Worm (Caenorhabditis elegans) whole organism, L1 larva: ENCODE data around the gene Y44A6C.2.

Experiments used
- C34B4.2 ChIP-seq: sonication (generic microtip); optimal IDR thresholded peaks from 2 replicates; lab custom pipeline; 2017; ENCODE audit warnings: mild to moderate bottlenecking, missing genetic modification characterization, missing compliant biosample characterization
- Y116A8C.19 ChIP-seq: sonication (generic microtip); optimal IDR thresholded peaks from 2 replicates; lab custom pipeline; 2016; ENCODE audit warnings: missing compliant biosample characterization, missing genetic modification characterization, borderline replicate concordance
- aha-1 ChIP-seq: fragments of 150-350 bp; optimal IDR thresholded peaks from 2 replicates; lab custom pipeline; 2014; ENCODE audit warnings: missing biosample characterization, missing genetic modification characterization
- alr-1 ChIP-seq: fragments of 200-800 bp; sonication (Bioruptor generic); optimal IDR thresholded peaks from 2 replicates; lab custom pipeline; 2018; ENCODE audit warnings: borderline replicate concordance, mild to moderate bottlenecking, missing genetic modification characterization, missing compliant biosample characterization
- aly-2 ChIP-seq: fragments of 150-350 bp; optimal IDR thresholded peaks from 2 replicates; lab custom pipeline; 2014; ENCODE audit warnings: missing biosample characterization, missing genetic modification characterization
- ceh-63 ChIP-seq: fragments of 200-800 bp; sonication (Bioruptor generic); optimal IDR thresholded peaks from 2 replicates; lab custom pipeline; 2018; ENCODE audit warnings: mild to moderate bottlenecking, missing genetic modification characterization, missing compliant biosample characterization
- ceh-82 ChIP-seq, 3 experiments: fragments of 150-350 bp in 1 of 3; sonication (generic microtip) in 2 of 3; optimal IDR thresholded peaks; 2 replicates each; lab custom pipeline; 2014 to 2017; ENCODE audit warnings: missing biosample characterization in 3 of 3, missing genetic modification characterization in 3 of 3
- ceh-90 ChIP-seq: sonication (generic microtip); optimal IDR thresholded peaks from 2 replicates; lab custom pipeline; 2016; ENCODE audit warnings: missing genetic modification characterization, missing compliant biosample characterization
- efl-1 ChIP-seq, 4 experiments: fragments of 150-350 bp; optimal IDR thresholded peaks in 3 of 4; peaks in 1 of 4; 1 replicate in 1 of 4; 2 replicates in 3 of 4; lab custom pipeline; 2014; ENCODE audit warnings: missing biosample characterization in 2 of 4, missing genetic modification characterization in 2 of 4, missing genetic modification reagents in 2 of 4
- efl-3 ChIP-seq: fragments of 200-800 bp; sonication (Bioruptor generic); optimal IDR thresholded peaks from 2 replicates; lab custom pipeline; 2018; ENCODE audit warnings: mild to moderate bottlenecking, missing genetic modification characterization, missing compliant biosample characterization
- egl-27 ChIP-seq, 2 experiments: fragments of 150-350 bp in 1 of 2; sonication (generic microtip); optimal IDR thresholded peaks; 3 replicates each; lab custom pipeline; 2017 to 2018; ENCODE audit warnings: missing biosample characterization in 2 of 2, missing genetic modification characterization in 2 of 2, missing genetic modification reagents in 2 of 2
- elt-2 ChIP-seq: sonication (generic microtip); optimal IDR thresholded peaks from 2 replicates; lab custom pipeline; 2016; ENCODE audit warnings: missing genetic modification characterization, mild to moderate bottlenecking, inconsistent platforms, missing compliant biosample characterization, missing genetic modification reagents
- ets-5 ChIP-seq: fragments of 200-800 bp; sonication (Bioruptor generic); IDR thresholded peaks from 2 replicates; pipeline ENCODE4 v1.3.6; 2022; ENCODE audit warnings: missing genetic modification characterization, missing compliant biosample characterization
- fkh-10 ChIP-seq: sonication (generic microtip); optimal IDR thresholded peaks from 2 replicates; lab custom pipeline; 2017; ENCODE audit warnings: missing biosample characterization, missing genetic modification reagents, missing genetic modification characterization
- fkh-4 ChIP-seq: sonication (generic microtip); optimal IDR thresholded peaks from 2 replicates; lab custom pipeline; 2016; ENCODE audit warnings: missing compliant biosample characterization, missing genetic modification characterization, borderline replicate concordance
- fkh-8 ChIP-seq: sonication (generic microtip); optimal IDR thresholded peaks from 2 replicates; lab custom pipeline; 2016; ENCODE audit warnings: mild to moderate bottlenecking, missing genetic modification characterization, missing compliant biosample characterization
- fos-1 ChIP-seq: fragments of 150-350 bp; optimal IDR thresholded peaks from 2 replicates; lab custom pipeline; 2014; ENCODE audit warnings: missing biosample characterization, missing genetic modification characterization
- hlh-4 ChIP-seq: sonication (generic microtip); optimal IDR thresholded peaks from 2 replicates; lab custom pipeline; 2016; ENCODE audit warnings: mild to moderate bottlenecking, missing genetic modification characterization, missing compliant biosample characterization
- isw-1 ChIP-seq: fragments of 200-800 bp; sonication (Bioruptor generic); IDR thresholded peaks from 2 replicates; pipeline ENCODE4 v1.3.6; 2022; ENCODE audit warnings: missing genetic modification characterization, missing compliant biosample characterization
- jun-1 ChIP-seq: fragments of 150-350 bp; optimal IDR thresholded peaks from 2 replicates; lab custom pipeline; 2014; ENCODE audit warnings: missing biosample characterization, missing genetic modification reagents, missing genetic modification characterization
- lin-14 ChIP-seq: fragments of 200-800 bp; sonication (Bioruptor generic); optimal IDR thresholded peaks from 2 replicates; lab custom pipeline; 2018; ENCODE audit warnings: mild to moderate bottlenecking, missing genetic modification characterization, moderate library complexity, missing compliant biosample characterization
- lin-15B ChIP-seq: fragments of 150-350 bp; sonication (generic microtip); optimal IDR thresholded peaks from 3 replicates; lab custom pipeline; 2014; ENCODE audit warnings: missing biosample characterization, missing genetic modification characterization
- lin-35 ChIP-seq, 2 experiments: fragments of 150-350 bp; optimal IDR thresholded peaks; 2 replicates each; lab custom pipeline; 2014; ENCODE audit warnings: missing biosample characterization in 2 of 2, missing genetic modification characterization in 2 of 2, missing genetic modification reagents in 2 of 2
- lir-3 ChIP-seq: sonication (generic microtip); optimal IDR thresholded peaks from 2 replicates; lab custom pipeline; 2016; ENCODE audit warnings: mild to moderate bottlenecking, missing genetic modification characterization, moderate library complexity, missing compliant biosample characterization; ENCODE audit not compliant: poor library complexity
- lsy-2 ChIP-seq, 2 experiments: fragments of 150-350 bp; optimal IDR thresholded peaks; 2 replicates each; lab custom pipeline; 2014; ENCODE audit warnings: missing biosample characterization in 2 of 2, missing genetic modification characterization in 2 of 2
- mab-9 ChIP-seq: fragments of 200-800 bp; sonication (Bioruptor generic); IDR thresholded peaks from 2 replicates; pipeline ENCODE4 v1.3.6; 2022; ENCODE audit warnings: missing genetic modification reagents, missing genetic modification characterization, missing compliant biosample characterization
- mdl-1 ChIP-seq, 2 experiments: fragments of 150-350 bp; optimal IDR thresholded peaks; 2 replicates each; lab custom pipeline; 2014 to 2017; ENCODE audit warnings: missing biosample characterization in 2 of 2, missing genetic modification characterization in 2 of 2, inconsistent platforms in 1 of 2
- mef-2 ChIP-seq: fragments of 150-350 bp; optimal IDR thresholded peaks from 2 replicates; lab custom pipeline; 2014; ENCODE audit warnings: missing biosample characterization, missing genetic modification characterization
- nhr-237 ChIP-seq: fragments of 150-350 bp; optimal IDR thresholded peaks from 2 replicates; lab custom pipeline; 2014; ENCODE audit warnings: missing biosample characterization, missing genetic modification characterization
- nhr-47 ChIP-seq: sonication (generic microtip); optimal IDR thresholded peaks from 2 replicates; lab custom pipeline; 2016; ENCODE audit warnings: mild to moderate bottlenecking, missing genetic modification characterization, moderate library complexity, missing compliant biosample characterization
- nhr-71 ChIP-seq: sonication (generic microtip); optimal IDR thresholded peaks from 2 replicates; lab custom pipeline; 2016; ENCODE audit warnings: mild to moderate bottlenecking, missing genetic modification characterization, moderate library complexity, missing compliant biosample characterization
- nhr-77 ChIP-seq: fragments of 150-350 bp; optimal IDR thresholded peaks from 2 replicates; lab custom pipeline; 2014; ENCODE audit warnings: missing biosample characterization, missing genetic modification characterization
- nhr-85 ChIP-seq: sonication (generic microtip); peaks from one replicate; lab custom pipeline; 2016; ENCODE audit warnings: missing genetic modification characterization, inconsistent platforms, missing compliant biosample characterization
- nhr-90 ChIP-seq: sonication (generic microtip); optimal IDR thresholded peaks from 2 replicates; lab custom pipeline; 2016; ENCODE audit warnings: mild to moderate bottlenecking, missing genetic modification characterization, missing compliant biosample characterization; ENCODE audit not compliant: poor library complexity
- snpc-4 ChIP-seq: fragments of 150-350 bp; optimal IDR thresholded peaks from 2 replicates; lab custom pipeline; 2014; ENCODE audit warnings: missing biosample characterization, missing genetic modification characterization
- snu-23 ChIP-seq: sonication (generic microtip); optimal IDR thresholded peaks from 2 replicates; lab custom pipeline; 2016; ENCODE audit warnings: missing genetic modification characterization, missing compliant biosample characterization
- sup-37 ChIP-seq: fragments of 200-800 bp; sonication (Bioruptor generic); optimal IDR thresholded peaks from 2 replicates; lab custom pipeline; 2018; ENCODE audit warnings: mild to moderate bottlenecking, missing genetic modification characterization, missing compliant biosample characterization
- tbx-2 ChIP-seq: sonication (generic microtip); optimal IDR thresholded peaks from 2 replicates; lab custom pipeline; 2016; ENCODE audit warnings: missing genetic modification characterization, missing compliant biosample characterization
- tlp-1 ChIP-seq: fragments of 150-350 bp; optimal IDR thresholded peaks from 2 replicates; lab custom pipeline; 2014; ENCODE audit warnings: missing biosample characterization, missing genetic modification characterization
- unc-130 ChIP-seq: fragments of 150-350 bp; optimal IDR thresholded peaks from 2 replicates; lab custom pipeline; 2017; ENCODE audit warnings: missing biosample characterization, missing genetic modification characterization, inconsistent platforms
- unc-30 ChIP-seq: sonication (generic microtip); optimal IDR thresholded peaks from 2 replicates; lab custom pipeline; 2017; ENCODE audit warnings: missing biosample characterization, missing genetic modification characterization
- unc-62 ChIP-seq: fragments of 150-350 bp; optimal IDR thresholded peaks from 2 replicates; lab custom pipeline; 2014; ENCODE audit warnings: missing biosample characterization, missing genetic modification reagents, missing genetic modification characterization
- unc-86 ChIP-seq: sonication (generic microtip); optimal IDR thresholded peaks from 2 replicates; lab custom pipeline; 2016; ENCODE audit warnings: missing genetic modification characterization, missing compliant biosample characterization
- unc-98 ChIP-seq: fragments of 200-800 bp; sonication (Bioruptor generic); IDR thresholded peaks from 2 replicates; pipeline ENCODE4 v1.3.6; 2022; ENCODE audit warnings: missing genetic modification characterization, missing compliant biosample characterization
- vab-15 ChIP-seq: sonication (generic microtip); optimal IDR thresholded peaks from 2 replicates; lab custom pipeline; 2017; ENCODE audit warnings: missing genotype, mild to moderate bottlenecking, missing genetic modification characterization, missing compliant biosample characterization
- xbp-1 ChIP-seq: sonication (generic microtip); optimal IDR thresholded peaks from 2 replicates; lab custom pipeline; 2016; ENCODE audit warnings: missing genetic modification characterization, missing compliant biosample characterization
- zag-1 ChIP-seq: fragments of 150-350 bp; optimal IDR thresholded peaks from 2 replicates; lab custom pipeline; 2014; ENCODE audit warnings: missing biosample characterization, missing genetic modification characterization
- ztf-4 ChIP-seq: fragments of 150-350 bp; optimal IDR thresholded peaks from 2 replicates; lab custom pipeline; 2014; ENCODE audit warnings: missing biosample characterization, missing genetic modification characterization

Gene Y44A6C.2

ce11 chrV:20703998-20704572 lies 17.9 kb upstream of the Y44A6C.2 start, which contains the start of the genes F53F8.5 and F53F8.6 (continued):
- TF ChIP-seq mef-2 (tag; lab: Kevin White, UChicago) (no peak), snpc-4 (peak; percentile 49), efl-1 (optimal IDR thresholded peaks at IDR 0.05; lab: Kevin White, UChicago) (peak; percentile 47 to 93), efl-1 (GFP tag; optimal IDR thresholded peaks at IDR 0.05 in 1 of 2; lab: Kevin White, UChicago) (peak; percentile 92 to 99), nhr-71 (tag; lab: Kevin White, UChicago) (peak; percentile 82), unc-62 (GFP tag; lab: Kevin White, UChicago) (no peak), aha-1 (tag; lab: Kevin White, UChicago) (no peak), fkh-10 (GFP tag; lab: Kevin White, UChicago) (no peak), alr-1 (tag; lab: Kevin White, UChicago) (no peak)

- TF ChIP-seq fkh-10 (GFP tag; lab: Kevin White, UChicago) (peak; percentile 12), ceh-90 (no peak), unc-130 (tag; lab: Kevin White, UChicago) (peak; percentile 10), lin-35 (GFP tag; optimal IDR thresholded peaks at IDR 0.05; lab: Kevin White, UChicago) (peak in 1 of 2 experiments; percentile 45), mef-2 (tag; lab: Kevin White, UChicago) (peak; percentile 0), efl-3 (GFP tag; lab: Kevin White, UChicago) (no peak), lin-15B (tag; lab: Kevin White, UChicago) (no peak), nhr-71 (tag; lab: Kevin White, UChicago) (peak; percentile 66), lin-14 (GFP tag; lab: Kevin White, UChicago) (peak; percentile 81), ceh-63 (GFP tag; lab: Kevin White, UChicago) (no peak), nhr-47 (tag; lab: Kevin White, UChicago) (peak; percentile 26), elt-2 (tag; lab: Kevin White, UChicago) (no peak), C34B4.2 (no peak), lsy-2 (tag; optimal IDR thresholded peaks at IDR 0.05; lab: Kevin White, UChicago) (peak; percentile 50 to 51), snu-23 (peak; percentile 39), zag-1 (tag; lab: Kevin White, UChicago) (no peak), Y116A8C.19 (tag; lab: Kevin White, UChicago) (no peak), jun-1 (tag; lab: Kevin White, UChicago) (no peak), vab-15 (no peak), nhr-90 (no peak), unc-98 (GFP tag; lab: Robert Waterston, UW) (no peak), unc-30 (tag; lab: Kevin White, UChicago) (no peak), nhr-85 (tag; lab: Kevin White, UChicago) (no peak), nhr-237 (no peak), ets-5 (GFP tag; lab: Robert Waterston, UW) (no peak), aly-2 (tag; lab: Kevin White, UChicago) (no peak), alr-1 (tag; lab: Kevin White, UChicago) (no peak), ztf-4 (tag; lab: Kevin White, UChicago) (peak; percentile 69), tbx-2 (peak; percentile 18), hlh-4 (no peak), xbp-1 (peak; percentile 6), mab-9 (GFP tag; lab: Robert Waterston, UW) (no peak), unc-62 (GFP tag; lab: Kevin White, UChicago) (no peak), fkh-8 (tag; lab: Kevin White, UChicago) (peak; percentile 47), unc-86 (peak; percentile 29), nhr-77 (tag; lab: Kevin White, UChicago) (no peak), isw-1 (GFP tag; lab: Robert Waterston, UW) (no peak), egl-27 (tag; optimal IDR thresholded peaks at IDR 0.05; lab: Kevin White, UChicago) (no peak), tlp-1 (tag; lab: Kevin White, UChicago) (no peak), sup-37 (GFP tag; lab: Kevin White, UChicago) (no peak), fos-1 (tag; lab: Kevin White, UChicago) (no peak), mdl-1 (tag; optimal IDR thresholded peaks at IDR 0.05; lab: Kevin White, UChicago) (peak in 1 of 2 experiments; percentile 47), lir-3 (tag; lab: Kevin White, UChicago) (peak; percentile 43), efl-1 (optimal IDR thresholded peaks at IDR 0.05; lab: Kevin White, UChicago) (peak; percentile 18 to 31), efl-1 (GFP tag; optimal IDR thresholded peaks at IDR 0.05 in 1 of 2; lab: Kevin White, UChicago) (no peak), ceh-82 (tag; optimal IDR thresholded peaks at IDR 0.05; lab: Kevin White, UChicago) (no peak), fkh-4 (no peak)
Observed at ce11 chrV:20710156-20710555, 11.9 kb upstream of the Y44A6C.2 start.
